Worm (Caenorhabditis elegans) whole organism, L1 larva: Measurements from ENCODE around the gene F59E12.6.

Experiments
- elt-3 ChIP-seq, 6 experiments: fragments of 150-350 bp in 1 of 6; sonication (generic microtip); optimal IDR thresholded peaks; 2 replicates each; lab custom pipeline; 2017 to 2018; ENCODE audit warnings: missing biosample characterization in 6 of 6, missing genetic modification characterization in 6 of 6, inconsistent platforms in 1 of 6
- nhr-237 ChIP-seq: fragments of 150-350 bp; optimal IDR thresholded peaks from 2 replicates; lab custom pipeline; 2014; ENCODE audit warnings: missing biosample characterization, missing genetic modification characterization
- skn-1 ChIP-seq: fragments of 150-350 bp; optimal IDR thresholded peaks from 2 replicates; lab custom pipeline; 2014; ENCODE audit warnings: missing biosample characterization, missing genetic modification characterization
- tbx-2 ChIP-seq: sonication (generic microtip); optimal IDR thresholded peaks from 2 replicates; lab custom pipeline; 2016; ENCODE audit warnings: missing genetic modification characterization, missing compliant biosample characterization
- ztf-11 ChIP-seq, 2 experiments: sonication (generic microtip); optimal IDR thresholded peaks; 2 replicates each; lab custom pipeline; 2016 to 2017; ENCODE audit warnings: missing genetic modification characterization in 2 of 2, missing biosample characterization in 1 of 2, missing compliant biosample characterization in 1 of 2

- TF ChIP-seq nhr-237 (tag; lab: Kevin White, UChicago) (no peak), skn-1 (tag; lab: Kevin White, UChicago) (peak; percentile 48), tbx-2 (tag; lab: Kevin White, UChicago) (peak; percentile 23), ztf-11 (tag; optimal IDR thresholded peaks at IDR 0.05; lab: Kevin White, UChicago) (no peak), elt-3 (tag; optimal IDR thresholded peaks at IDR 0.05; lab: Kevin White, UChicago) (peak in 1 of 6 experiments; percentile 21)
Measured at ce11 chrII:5594210-5594764, 36.5 kb downstream of the F59E12.6 start, which contains the start of gene ttc-4.
